Fruit fly (Drosophila melanogaster): Measurements from ENCODE around the gene CG13738.

The CG13738 gene

dm6 chr3L:13993742-13994719 is 20.8 kb upstream of the CG13738 start, which contains the start of gene CtsK1 (continued):
- no peak for TF ChIP-seq emc (GFP tag; optimal IDR thresholded peaks at IDR 0.05)
- TF ChIP-seq cad (GFP tag; optimal IDR thresholded peaks at IDR 0.05), result no peak
- no peak for TF ChIP-seq Dip3 (GFP tag; optimal IDR thresholded peaks at IDR 0.05)
- TF ChIP-seq disco-r (GFP tag; optimal IDR thresholded peaks at IDR 0.05), result no peak
- TF ChIP-seq Tbp (GFP tag; optimal IDR thresholded peaks at IDR 0.05), result no peak
- TF ChIP-seq CG10979 (tag; optimal IDR thresholded peaks at IDR 0.05), result peak; percentile 6
- peak; percentile 74 for TF ChIP-seq E2f2 (GFP tag; IDR thresholded peaks at IDR 0.05)
- peak; percentile 12 for TF ChIP-seq CG9727 (GFP tag; optimal IDR thresholded peaks at IDR 0.05)
- TF ChIP-seq Xrp1 (GFP tag; IDR thresholded peaks at IDR 0.05), result peak; percentile 70
- TF ChIP-seq so (GFP tag; IDR thresholded peaks at IDR 0.05), result no peak
- TF ChIP-seq exex (tag; optimal IDR thresholded peaks at IDR 0.05), result no peak
- TF ChIP-seq CG43689 (GFP tag; IDR thresholded peaks at IDR 0.05), result no peak
- no peak for TF ChIP-seq org-1 (GFP tag; optimal IDR thresholded peaks at IDR 0.05)
- 0 out of 2 replicates have a peak, but pooled peaks have one; percentile 13 for TF ChIP-seq lmd (GFP tag; IDR thresholded peaks at IDR 0.05)
- TF ChIP-seq Hmx (GFP tag; optimal IDR thresholded peaks at IDR 0.05), result no peak
- no peak for TF ChIP-seq CG18476 (GFP tag; optimal IDR thresholded peaks at IDR 0.05)
- no peak for TF ChIP-seq ftz-f1 (GFP tag; optimal IDR thresholded peaks at IDR 0.05)
- TF ChIP-seq CG8944 (GFP tag; optimal IDR thresholded peaks at IDR 0.05), result no peak
- TF ChIP-seq CG18764 (GFP tag; optimal IDR thresholded peaks at IDR 0.05), result no peak
- no peak for TF ChIP-seq CG11456 (GFP tag; IDR thresholded peaks at IDR 0.05)
- no peak for TF ChIP-seq NC2α (GFP tag; optimal IDR thresholded peaks at IDR 0.05)
- no peak for TF ChIP-seq Neu2 (GFP tag; optimal IDR thresholded peaks at IDR 0.05; ENCODE audit: borderline replicate concordance)
- no peak for TF ChIP-seq CG18011 (GFP tag; optimal IDR thresholded peaks at IDR 0.05)
- peak; percentile 8 for TF ChIP-seq abd-A (tag; optimal IDR thresholded peaks at IDR 0.05)
- peak; percentile 30 for TF ChIP-seq Hmr (GFP tag; optimal IDR thresholded peaks at IDR 0.05)
- TF ChIP-seq crp (GFP tag; optimal IDR thresholded peaks at IDR 0.05), result peak in 1 of 2 experiments; percentile 48
- no peak for TF ChIP-seq Blimp-1 (GFP tag; optimal IDR thresholded peaks at IDR 0.05)
- TF ChIP-seq CG8359 (GFP tag; optimal IDR thresholded peaks at IDR 0.05; ENCODE audit: borderline replicate concordance), result no peak
- TF ChIP-seq nerfin-1 (tag; optimal IDR thresholded peaks at IDR 0.05), result no peak
- no peak for TF ChIP-seq Bteb2 (GFP tag; optimal IDR thresholded peaks at IDR 0.05)
- TF ChIP-seq CG5953 (GFP tag; IDR thresholded peaks at IDR 0.05), result no peak
- TF ChIP-seq lola (GFP tag; optimal IDR thresholded peaks at IDR 0.05), result no peak
- no peak for TF ChIP-seq CG12942 (GFP tag; optimal IDR thresholded peaks at IDR 0.05)
- TF ChIP-seq Gug (GFP tag; IDR thresholded peaks at IDR 0.05), result no peak
- TF ChIP-seq Sry-β (GFP tag; optimal IDR thresholded peaks at IDR 0.05), result no peak
- no peak for TF ChIP-seq jigr1 (GFP tag; IDR thresholded peaks at IDR 0.05)
- TF ChIP-seq Spps (tag; optimal IDR thresholded peaks at IDR 0.05), result no peak
- no peak for TF ChIP-seq CG7987 (GFP tag; optimal IDR thresholded peaks at IDR 0.05)
- TF ChIP-seq hkb (optimal IDR thresholded peaks at IDR 0.05), result no peak
- peak; percentile 44; the same call in 1 of the 2 replicates for TF ChIP-seq hkb (GFP tag; IDR thresholded peaks at IDR 0.05)
- TF ChIP-seq CG6765 (GFP tag; optimal IDR thresholded peaks at IDR 0.05), result no peak
- peak; percentile 19 for TF ChIP-seq dmrt99B (tag; optimal IDR thresholded peaks at IDR 0.05)
- no peak for TF ChIP-seq fd64A (GFP tag; optimal IDR thresholded peaks at IDR 0.05)
- peak; percentile 11 for TF ChIP-seq CG17385 (GFP tag; optimal IDR thresholded peaks at IDR 0.05)
- no peak for TF ChIP-seq YL-1 (GFP tag; optimal IDR thresholded peaks at IDR 0.05)
- TF ChIP-seq Doc3 (GFP tag; IDR thresholded peaks at IDR 0.05; ENCODE audit: partially characterized antibody), result peak; percentile 78
- no peak for TF ChIP-seq HLH54F (GFP tag; optimal IDR thresholded peaks at IDR 0.05)
- TF ChIP-seq Max (GFP tag; optimal IDR thresholded peaks at IDR 0.05), result no peak
- no peak for TF ChIP-seq ab (GFP tag; optimal IDR thresholded peaks at IDR 0.05)

All from whole organism, embryonic.